Fruit fly (Drosophila melanogaster): ENCODE results near the gene Ptpmeg2.

Gene Ptpmeg2

dm6 chrX:9684697-9685567 lies 26.0 kb upstream of the Ptpmeg2 start:
- TF ChIP-seq CG10348 (GFP tag; IDR thresholded peaks at IDR 0.05) (no peak), CG12605 (GFP tag; IDR thresholded peaks at IDR 0.05) (peak; percentile 91), D1 (tag; optimal IDR thresholded peaks at IDR 0.05) (peak; percentile 99), CG4496 (GFP tag; IDR thresholded peaks at IDR 0.05) (peak; percentile 94), rn (GFP tag; IDR thresholded peaks at IDR 0.05) (peak; percentile 67), CG32121 (GFP tag; IDR thresholded peaks at IDR 0.05) (peak; percentile 78), CG13204 (GFP tag; optimal IDR thresholded peaks at IDR 0.05) (peak; percentile 72), EcR (GFP tag; optimal IDR thresholded peaks at IDR 0.05) (no peak), CG8301 (tag; optimal IDR thresholded peaks at IDR 0.05) (peak; percentile 68), Snoo (tag; optimal IDR thresholded peaks at IDR 0.05) (peak; percentile 4), CG8159 (tag; optimal IDR thresholded peaks at IDR 0.05) (peak; percentile 65), Pif1A (GFP tag; optimal IDR thresholded peaks at IDR 0.05) (peak; percentile 16), gl (tag; optimal IDR thresholded peaks at IDR 0.05) (peak; percentile 89), Pif1B (GFP tag; optimal IDR thresholded peaks at IDR 0.05) (peak; percentile 60), CG14655 (GFP tag; optimal IDR thresholded peaks at IDR 0.05) (peak; percentile 85), CG15710 (tag; optimal IDR thresholded peaks at IDR 0.05) (peak; percentile 77), CG17806 (tag; optimal IDR thresholded peaks at IDR 0.05) (peak; percentile 45), CG34367 (tag; optimal IDR thresholded peaks at IDR 0.05) (peak; percentile 85), Ets98B (GFP tag; IDR thresholded peaks at IDR 0.05) (peak; percentile 90), CG9948 (tag; optimal IDR thresholded peaks at IDR 0.05) (peak; percentile 31), fd96Ca (GFP tag; IDR thresholded peaks at IDR 0.05) (peak; percentile 90)

DNA sequence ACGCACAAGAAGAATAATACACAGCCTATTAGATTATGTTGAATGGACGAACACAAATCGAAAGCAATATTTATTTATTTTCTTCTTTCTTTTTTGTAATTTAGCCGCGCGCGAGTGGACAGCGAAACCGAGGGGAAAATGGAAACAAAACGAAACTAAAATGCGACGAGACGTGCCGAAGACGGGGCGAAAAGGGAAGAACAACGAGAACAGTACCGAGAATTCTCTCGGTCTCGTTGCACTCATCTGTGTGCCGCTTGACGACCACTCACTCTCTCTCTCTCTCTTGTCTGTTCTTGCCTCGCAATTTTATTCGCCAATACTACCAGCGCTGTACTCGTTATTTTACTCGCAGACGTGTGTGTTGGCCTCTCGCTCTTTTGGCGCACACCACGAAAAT lies 25.2 kb upstream of the Ptpmeg2 start:
- peak; percentile 35 for TF ChIP-seq CG9948 (tag; optimal IDR thresholded peaks at IDR 0.05)
- peak; percentile 61; the same call in 1 of the 2 replicates for TF ChIP-seq CG32121 (GFP tag; IDR thresholded peaks at IDR 0.05)
- TF ChIP-seq CG8159 (tag; optimal IDR thresholded peaks at IDR 0.05): peak; percentile 50
- no peak for TF ChIP-seq rn (GFP tag; IDR thresholded peaks at IDR 0.05)
- TF ChIP-seq gl (tag; optimal IDR thresholded peaks at IDR 0.05): peak; percentile 85
- TF ChIP-seq CG13204 (GFP tag; optimal IDR thresholded peaks at IDR 0.05): peak; percentile 71
- TF ChIP-seq fd96Ca (GFP tag; IDR thresholded peaks at IDR 0.05): peak; percentile 75
- TF ChIP-seq Ets98B (GFP tag; IDR thresholded peaks at IDR 0.05): peak; percentile 68; the same call in 1 of the 2 replicates
- no peak for TF ChIP-seq CG10348 (GFP tag; IDR thresholded peaks at IDR 0.05)
- peak; percentile 65 for TF ChIP-seq CG15710 (tag; optimal IDR thresholded peaks at IDR 0.05)
- TF ChIP-seq CG14655 (GFP tag; optimal IDR thresholded peaks at IDR 0.05): no peak
- peak; percentile 85 for TF ChIP-seq CG12605 (GFP tag; IDR thresholded peaks at IDR 0.05)
- TF ChIP-seq CG8301 (tag; optimal IDR thresholded peaks at IDR 0.05): peak; percentile 62
- no peak for TF ChIP-seq Snoo (tag; optimal IDR thresholded peaks at IDR 0.05)
- peak; percentile 37 for TF ChIP-seq Pif1B (GFP tag; optimal IDR thresholded peaks at IDR 0.05)
- TF ChIP-seq Pif1A (GFP tag; optimal IDR thresholded peaks at IDR 0.05): no peak
- TF ChIP-seq D1 (tag; optimal IDR thresholded peaks at IDR 0.05): peak; percentile 36
- no peak for TF ChIP-seq EcR (GFP tag; optimal IDR thresholded peaks at IDR 0.05)
- TF ChIP-seq CG4496 (GFP tag; IDR thresholded peaks at IDR 0.05): peak; percentile 89
- peak; percentile 45 for TF ChIP-seq CG17806 (tag; optimal IDR thresholded peaks at IDR 0.05)
- peak; percentile 74 for TF ChIP-seq CG34367 (tag; optimal IDR thresholded peaks at IDR 0.05)

DNA sequence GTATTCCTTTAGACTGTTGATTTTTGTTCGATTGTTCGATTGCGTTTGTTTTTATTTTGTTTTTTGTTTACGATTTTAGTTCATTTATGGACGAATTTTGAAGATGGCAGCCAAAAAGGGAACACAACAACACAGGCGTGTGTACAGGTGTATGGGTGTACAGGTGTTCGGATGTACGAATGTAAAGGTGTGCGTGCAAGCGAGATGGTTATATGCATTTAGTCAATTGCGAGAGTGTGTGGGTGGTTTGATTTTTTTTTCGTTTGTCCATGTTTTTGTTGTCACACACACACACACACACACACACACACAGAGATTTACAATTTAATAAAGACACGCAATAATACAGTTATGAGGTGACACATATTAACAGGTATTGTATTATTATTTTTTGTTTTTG lies 16.0 kb upstream of the Ptpmeg2 start:
- TF ChIP-seq CG34367 (tag; optimal IDR thresholded peaks at IDR 0.05): no peak
- TF ChIP-seq CG14655 (GFP tag; optimal IDR thresholded peaks at IDR 0.05): no peak
- no peak for TF ChIP-seq CG12605 (GFP tag; IDR thresholded peaks at IDR 0.05)
- no peak for TF ChIP-seq Pif1A (GFP tag; optimal IDR thresholded peaks at IDR 0.05)
- TF ChIP-seq CG9948 (tag; optimal IDR thresholded peaks at IDR 0.05): no peak
- no peak for TF ChIP-seq Snoo (tag; optimal IDR thresholded peaks at IDR 0.05)
- no peak for TF ChIP-seq CG32121 (GFP tag; IDR thresholded peaks at IDR 0.05)
- no peak for TF ChIP-seq D1 (tag; optimal IDR thresholded peaks at IDR 0.05)
- TF ChIP-seq CG8301 (tag; optimal IDR thresholded peaks at IDR 0.05): no peak
- TF ChIP-seq CG8159 (tag; optimal IDR thresholded peaks at IDR 0.05): no peak
- peak; percentile 10 for TF ChIP-seq CG17806 (tag; optimal IDR thresholded peaks at IDR 0.05)
- TF ChIP-seq CG10348 (GFP tag; IDR thresholded peaks at IDR 0.05): no peak
- TF ChIP-seq rn (GFP tag; IDR thresholded peaks at IDR 0.05): no peak
- TF ChIP-seq gl (tag; optimal IDR thresholded peaks at IDR 0.05): peak; percentile 17

dm6 chrX:9666465-9666864 lies 7.5 kb upstream of the Ptpmeg2 start:
- no peak for TF ChIP-seq EcR (GFP tag; optimal IDR thresholded peaks at IDR 0.05)
- peak; percentile 15 for TF ChIP-seq CG8159 (tag; optimal IDR thresholded peaks at IDR 0.05)
- TF ChIP-seq CG4496 (GFP tag; IDR thresholded peaks at IDR 0.05): peak; percentile 37; the same call in 1 of the 3 replicates

DNA sequence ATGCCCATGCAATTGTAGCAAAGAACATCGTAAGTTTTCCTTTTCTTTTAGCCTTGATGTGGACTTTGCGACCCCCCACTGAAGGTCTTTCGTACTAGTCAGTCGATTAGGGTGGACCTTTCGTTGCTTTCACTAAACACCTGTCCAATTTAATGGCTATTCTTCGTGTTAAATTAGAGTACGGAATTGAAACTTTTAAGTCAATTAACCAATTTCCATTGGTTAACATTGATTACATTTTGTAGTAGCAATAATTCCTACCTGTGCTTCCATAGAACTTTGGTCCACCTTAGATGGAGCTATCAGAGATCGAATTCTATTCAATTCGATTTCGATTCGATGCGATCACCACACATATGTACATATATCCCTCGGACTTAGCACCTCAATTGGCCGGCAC lies 5.5 kb upstream of the Ptpmeg2 start:
- TF ChIP-seq Snoo (tag; optimal IDR thresholded peaks at IDR 0.05): no peak
- no peak for TF ChIP-seq CG13204 (GFP tag; optimal IDR thresholded peaks at IDR 0.05)
- no peak for TF ChIP-seq Pif1B (GFP tag; optimal IDR thresholded peaks at IDR 0.05)
- TF ChIP-seq CG8301 (tag; optimal IDR thresholded peaks at IDR 0.05): no peak
- TF ChIP-seq Pif1A (GFP tag; optimal IDR thresholded peaks at IDR 0.05): no peak
- TF ChIP-seq Ets98B (GFP tag; IDR thresholded peaks at IDR 0.05): no peak
- peak; percentile 6 for TF ChIP-seq CG17806 (tag; optimal IDR thresholded peaks at IDR 0.05)
- no peak for TF ChIP-seq gl (tag; optimal IDR thresholded peaks at IDR 0.05)
- peak; percentile 4 for TF ChIP-seq CG9948 (tag; optimal IDR thresholded peaks at IDR 0.05)
- TF ChIP-seq EcR (GFP tag; optimal IDR thresholded peaks at IDR 0.05): no peak
- TF ChIP-seq fd96Ca (GFP tag; IDR thresholded peaks at IDR 0.05): no peak
- 0 out of 3 replicates have a peak, but pooled peaks have one; percentile 13 for TF ChIP-seq CG4496 (GFP tag; IDR thresholded peaks at IDR 0.05)
- TF ChIP-seq CG32121 (GFP tag; IDR thresholded peaks at IDR 0.05): no peak
- TF ChIP-seq CG15710 (tag; optimal IDR thresholded peaks at IDR 0.05): peak; percentile 25
- no peak for TF ChIP-seq D1 (tag; optimal IDR thresholded peaks at IDR 0.05)
- TF ChIP-seq rn (GFP tag; IDR thresholded peaks at IDR 0.05): no peak
- no peak for TF ChIP-seq CG10348 (GFP tag; IDR thresholded peaks at IDR 0.05)
- no peak for TF ChIP-seq CG14655 (GFP tag; optimal IDR thresholded peaks at IDR 0.05)
- TF ChIP-seq CG8159 (tag; optimal IDR thresholded peaks at IDR 0.05): peak; percentile 81

All from whole organism, pupa.